Worm (Caenorhabditis elegans) whole organism, L2 larva: Measurements from ENCODE around the gene ZK507.1.
A peak's percentile ranks its signal among the peaks of the same experiment; 100 is the strongest.

Source experiments
- C34F6.9 ChIP-seq: fragments of 150-350 bp; optimal IDR thresholded peaks from 2 replicates; lab custom pipeline; 2014; ENCODE audit warnings: missing biosample characterization, missing genetic modification characterization
- F13H6.1 ChIP-seq: sonication (generic microtip); optimal IDR thresholded peaks from 2 replicates; lab custom pipeline; 2016; ENCODE audit warnings: missing genetic modification characterization, missing compliant biosample characterization
- R02D3.7 ChIP-seq: fragments of 150-350 bp; optimal IDR thresholded peaks from 2 replicates; lab custom pipeline; 2014; ENCODE audit warnings: missing biosample characterization, missing genetic modification characterization
- ZK546.5 ChIP-seq: sonication (generic microtip); optimal IDR thresholded peaks from 2 replicates; lab custom pipeline; 2017; ENCODE audit warnings: missing biosample characterization, missing genetic modification characterization
- alr-1 ChIP-seq: fragments of 150-350 bp; optimal IDR thresholded peaks from 2 replicates; lab custom pipeline; 2014; ENCODE audit warnings: missing biosample characterization, missing genetic modification characterization
- aly-2 ChIP-seq: fragments of 150-350 bp; optimal IDR thresholded peaks from 2 replicates; lab custom pipeline; 2014; ENCODE audit warnings: missing biosample characterization, missing genetic modification characterization
- ama-1 ChIP-seq: fragments of 150-350 bp; optimal IDR thresholded peaks from 2 replicates; lab custom pipeline; 2018; ENCODE audit warnings: inconsistent platforms
- elt-1 ChIP-seq: fragments of 150-350 bp; optimal IDR thresholded peaks from 2 replicates; lab custom pipeline; 2014; ENCODE audit warnings: missing biosample characterization, missing genetic modification characterization
- elt-3 ChIP-seq: sonication (generic microtip); optimal IDR thresholded peaks from 2 replicates; lab custom pipeline; 2017; ENCODE audit warnings: missing biosample characterization, missing genetic modification characterization
- fos-1 ChIP-seq: fragments of 150-350 bp; optimal IDR thresholded peaks from 2 replicates; lab custom pipeline; 2014; ENCODE audit warnings: missing biosample characterization, missing genetic modification characterization
- gmeb-1 ChIP-seq: fragments of 150-350 bp; optimal IDR thresholded peaks from 2 replicates; lab custom pipeline; 2014; ENCODE audit warnings: missing biosample characterization, missing genetic modification characterization
- lin-11 ChIP-seq: fragments of 150-350 bp; sonication (generic microtip); optimal IDR thresholded peaks from 2 replicates; lab custom pipeline; 2014; ENCODE audit warnings: missing biosample characterization, missing genetic modification characterization, inconsistent platforms, mixed read lengths
- lin-13 ChIP-seq: fragments of 150-350 bp; optimal IDR thresholded peaks from 2 replicates; lab custom pipeline; 2014; ENCODE audit warnings: missing biosample characterization, missing genetic modification reagents, missing genetic modification characterization
- lin-39 ChIP-seq: fragments of 150-350 bp; optimal IDR thresholded peaks from 2 replicates; lab custom pipeline; 2014; ENCODE audit warnings: missing biosample characterization, missing genetic modification reagents, missing genetic modification characterization
- lsy-2 ChIP-seq, 2 experiments: fragments of 150-350 bp in 1 of 2; sonication (generic microtip) in 1 of 2; optimal IDR thresholded peaks; 2 replicates each; lab custom pipeline; 2014 to 2017; ENCODE audit warnings: missing biosample characterization in 2 of 2, missing genetic modification characterization in 2 of 2
- mab-5 ChIP-seq: fragments of 150-350 bp; optimal IDR thresholded peaks from 2 replicates; lab custom pipeline; 2014; ENCODE audit warnings: missing biosample characterization, missing genetic modification characterization
- mbf-1 ChIP-seq: sonication (generic microtip); optimal IDR thresholded peaks from 2 replicates; lab custom pipeline; 2017; ENCODE audit warnings: missing biosample characterization, missing genetic modification characterization
- mdl-1 ChIP-seq, 2 experiments: fragments of 150-350 bp in 1 of 2; sonication (generic microtip) in 1 of 2; optimal IDR thresholded peaks; 2 replicates each; lab custom pipeline; 2017; ENCODE audit warnings: missing biosample characterization in 2 of 2, missing genetic modification characterization in 2 of 2
- nhr-10 ChIP-seq: sonication (generic microtip); optimal IDR thresholded peaks from 2 replicates; lab custom pipeline; 2017; ENCODE audit warnings: missing biosample characterization, missing genetic modification characterization
- nhr-11 ChIP-seq: fragments of 150-350 bp; optimal IDR thresholded peaks from 2 replicates; lab custom pipeline; 2014; ENCODE audit warnings: missing biosample characterization, missing genetic modification characterization
- nhr-129 ChIP-seq: fragments of 150-350 bp; optimal IDR thresholded peaks from 2 replicates; lab custom pipeline; 2014; ENCODE audit warnings: missing biosample characterization, missing genetic modification characterization
- nhr-237 ChIP-seq: fragments of 150-350 bp; optimal IDR thresholded peaks from 2 replicates; lab custom pipeline; 2014; ENCODE audit warnings: missing biosample characterization, missing genetic modification characterization
- nhr-6 ChIP-seq: fragments of 150-350 bp; optimal IDR thresholded peaks from 2 replicates; lab custom pipeline; 2014; ENCODE audit warnings: missing biosample characterization, missing genetic modification characterization
- nhr-77 ChIP-seq: fragments of 150-350 bp; optimal IDR thresholded peaks from 2 replicates; lab custom pipeline; 2014; ENCODE audit warnings: missing biosample characterization, missing genetic modification characterization
- skn-1 ChIP-seq: sonication (generic microtip); optimal IDR thresholded peaks from 2 replicates; lab custom pipeline; 2017; ENCODE audit warnings: missing biosample characterization, missing genetic modification characterization
- sma-3 ChIP-seq: sonication (generic microtip); optimal IDR thresholded peaks from 2 replicates; lab custom pipeline; 2016; ENCODE audit warnings: missing genetic modification reagents, missing genetic modification characterization, missing compliant biosample characterization
- sma-9 ChIP-seq, 2 experiments: fragments of 150-350 bp in 1 of 2; sonication (generic microtip) in 1 of 2; optimal IDR thresholded peaks; 2 replicates each; lab custom pipeline; 2014 to 2016; ENCODE audit warnings: missing genetic modification characterization in 2 of 2, mild to moderate bottlenecking in 1 of 2, missing biosample characterization in 1 of 2, missing compliant biosample characterization in 1 of 2, missing genetic modification reagents in 1 of 2, moderate library complexity in 1 of 2
- snpc-4 ChIP-seq: fragments of 150-350 bp; optimal IDR thresholded peaks from 2 replicates; lab custom pipeline; 2014; ENCODE audit warnings: missing biosample characterization, missing genetic modification characterization
- unc-55 ChIP-seq: fragments of 150-350 bp; sonication (generic microtip); optimal IDR thresholded peaks from 3 replicates; lab custom pipeline; 2014; ENCODE audit warnings: missing biosample characterization, missing genetic modification reagents, missing genetic modification characterization
- ztf-1 ChIP-seq: fragments of 200-800 bp; sonication (Bioruptor generic); conservative IDR thresholded peaks from 2 replicates; pipeline ENCODE4 v1.3.6; 2022; ENCODE audit warnings: missing genetic modification characterization, missing compliant biosample characterization
- ztf-11 ChIP-seq: sonication (generic microtip); optimal IDR thresholded peaks from 2 replicates; lab custom pipeline; 2017; ENCODE audit warnings: missing biosample characterization, missing genetic modification characterization

The ZK507.1 gene

ce11 chrIII:9081763-9082162 is 19.3 kb downstream of the ZK507.1 start, which contains the start of gene far-2:
Gene far-2, plus strand, starts transcription at chrIII:9081828.
- TF ChIP-seq ama-1 = no peak
- TF ChIP-seq nhr-237 (tag; lab: Kevin White, UChicago) = no peak
- no peak for TF ChIP-seq mbf-1 (tag; lab: Kevin White, UChicago)
- TF ChIP-seq C34F6.9 (tag; lab: Kevin White, UChicago) = no peak
- TF ChIP-seq mdl-1 (tag; optimal IDR thresholded peaks at IDR 0.05; lab: Kevin White, UChicago) = no peak
- TF ChIP-seq elt-1 (tag; lab: Kevin White, UChicago) = no peak
- TF ChIP-seq R02D3.7 = no peak
- no peak for TF ChIP-seq fos-1 (tag; lab: Kevin White, UChicago)
- TF ChIP-seq unc-55 (GFP tag; lab: Kevin White, UChicago) = no peak
- TF ChIP-seq lin-13 (GFP tag; lab: Kevin White, UChicago) = no peak
- TF ChIP-seq, all 48 proteins: peak for 0

ce11 chrIII:9081055-9081454 is 20.1 kb downstream of the ZK507.1 start, which contains the start of gene far-1:
Gene far-1, minus strand, starts transcription at chrIII:9081179.
- TF ChIP-seq lsy-2 (tag; optimal IDR thresholded peaks at IDR 0.05; lab: Kevin White, UChicago) (peak in 1 of 2 experiments; percentile 18), sma-9 (GFP tag; optimal IDR thresholded peaks at IDR 0.05; lab: Kevin White, UChicago) (no peak), sma-9 (tag; optimal IDR thresholded peaks at IDR 0.05; lab: Kevin White, UChicago) (no peak), nhr-129 (tag; lab: Kevin White, UChicago) (peak; percentile 7), lin-11 (tag; lab: Kevin White, UChicago) (no peak), alr-1 (tag; lab: Kevin White, UChicago) (no peak), gmeb-1 (tag; lab: Kevin White, UChicago) (no peak), ztf-11 (no peak), snpc-4 (tag; lab: Kevin White, UChicago) (no peak), C34F6.9 (tag; lab: Kevin White, UChicago) (peak; percentile 11), skn-1 (no peak), ama-1 (peak; percentile 58)

DNA sequence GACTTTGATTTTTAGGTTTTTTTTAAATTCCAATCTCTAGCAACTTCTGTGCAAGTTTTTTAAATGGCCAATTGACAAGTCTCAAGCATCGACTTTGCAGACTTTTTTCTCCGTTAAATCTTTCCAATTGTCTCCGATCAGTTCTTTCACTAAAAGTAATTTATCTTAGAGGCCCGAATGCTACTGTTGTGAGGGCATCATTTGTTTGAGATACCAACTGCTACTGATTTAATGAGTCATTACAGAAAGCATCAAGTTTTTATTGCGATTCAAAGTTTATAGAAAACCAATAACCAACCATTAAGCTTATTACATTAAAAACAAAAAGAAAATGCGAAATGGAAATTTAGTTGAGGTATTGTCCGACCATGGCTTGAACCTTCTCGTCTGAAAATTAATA is 21.0 kb downstream of the ZK507.1 start:
- TF ChIP-seq nhr-6 (tag; lab: Kevin White, UChicago) (no peak), ZK546.5 (tag; lab: Kevin White, UChicago) (no peak), nhr-11 (tag; lab: Kevin White, UChicago) (no peak), nhr-129 (tag; lab: Kevin White, UChicago) (peak; percentile 4), ama-1 (peak; percentile 38)

ce11 chrIII:9077708-9078107 is 23.4 kb downstream of the ZK507.1 start, which contains the start of gene F02A9.1:
Gene F02A9.1, minus strand, starts transcription at chrIII:9077808.
- TF ChIP-seq mdl-1 (tag; optimal IDR thresholded peaks at IDR 0.05; lab: Kevin White, UChicago) = no peak
- TF ChIP-seq sma-3 = no peak
- TF ChIP-seq ztf-11 = no peak
- no peak for TF ChIP-seq aly-2
- TF ChIP-seq ztf-1 (GFP tag; lab: Robert Waterston, UW) = no peak
- no peak for TF ChIP-seq nhr-77
- no peak for TF ChIP-seq elt-3 (tag; lab: Kevin White, UChicago)
- TF ChIP-seq lsy-2 (tag; optimal IDR thresholded peaks at IDR 0.05; lab: Kevin White, UChicago) = no peak
- no peak for TF ChIP-seq mab-5 (tag; lab: Kevin White, UChicago)
- no peak for TF ChIP-seq lin-39
- TF ChIP-seq sma-9 (GFP tag; optimal IDR thresholded peaks at IDR 0.05; lab: Kevin White, UChicago) = no peak
- TF ChIP-seq sma-9 (tag; optimal IDR thresholded peaks at IDR 0.05; lab: Kevin White, UChicago) = no peak
- TF ChIP-seq F13H6.1 (tag; lab: Kevin White, UChicago) = no peak

DNA sequence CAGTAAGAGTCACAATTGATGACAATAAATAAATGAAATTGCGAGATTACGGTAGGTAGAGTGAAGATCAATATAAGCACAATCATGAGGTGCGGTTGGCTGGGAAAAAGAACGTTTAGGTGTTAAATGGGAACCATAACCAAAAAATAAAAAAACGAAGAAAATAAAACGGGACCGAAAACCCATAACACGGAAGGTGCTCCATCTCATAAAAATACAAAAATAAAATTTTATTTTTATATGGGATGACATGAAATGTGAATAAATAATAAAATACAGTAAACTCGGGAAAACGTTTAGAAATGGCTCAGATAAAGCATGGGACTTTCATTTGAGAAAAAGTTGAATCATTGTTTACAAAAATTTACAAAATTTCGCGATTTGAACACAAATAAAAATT is 25.6 kb downstream of the ZK507.1 start, which contains the start of gene F02A9.7:
Gene F02A9.7 (minus strand): TSS at position 101 of the 400 bp plus-strand sequence.
- no peak for TF ChIP-seq R02D3.7
- TF ChIP-seq alr-1 (tag; lab: Kevin White, UChicago) = no peak

DNA sequence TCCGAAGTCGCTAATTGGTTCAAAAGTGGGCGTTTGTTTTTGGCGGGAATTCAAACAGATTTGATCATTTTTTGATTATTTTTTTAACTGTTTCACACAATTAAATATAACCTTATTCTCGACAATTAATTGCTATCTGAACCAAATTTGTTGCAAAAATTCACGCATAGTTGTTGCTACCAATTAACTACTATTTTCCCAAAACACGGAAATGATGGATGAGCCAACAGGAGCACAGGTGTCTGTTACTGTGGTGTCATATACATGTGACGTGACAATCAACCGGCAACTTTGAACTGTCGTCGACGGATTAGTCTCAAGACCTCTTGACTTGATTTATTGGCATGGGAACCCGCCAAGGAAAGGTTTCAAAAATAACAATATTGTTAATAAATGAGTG is 28.4 kb downstream of the ZK507.1 start:
- TF ChIP-seq C34F6.9 (tag; lab: Kevin White, UChicago) (no peak), lin-11 (tag; lab: Kevin White, UChicago) (no peak), ama-1 (no peak), nhr-77 (no peak), nhr-10 (tag; lab: Kevin White, UChicago) (no peak), nhr-237 (tag; lab: Kevin White, UChicago) (no peak), alr-1 (tag; lab: Kevin White, UChicago) (no peak), ztf-11 (no peak), aly-2 (no peak), lin-39 (no peak)
